Worm (Caenorhabditis elegans): ENCODE results near the gene R13D11.10.
"Not testable (repeated sequence)": the region's sequence is repeated elsewhere in the genome, so short reads cannot be mapped to it uniquely, and the experiment has no call there.

The R13D11.10 gene

ce11 chrV:849042-849441, 36.0 kb upstream of the R13D11.10 start:
- TF ChIP-seq sox-2 (GFP tag; IDR thresholded peaks at IDR 0.05) (no peak), pax-1 (tag; optimal IDR thresholded peaks at IDR 0.05) (no peak), pha-2 (tag; optimal IDR thresholded peaks at IDR 0.05) (no peak), lin-11 (tag; optimal IDR thresholded peaks at IDR 0.05) (no peak), ztf-16 (tag; optimal IDR thresholded peaks at IDR 0.05) (no peak), ceh-24 (tag; optimal IDR thresholded peaks at IDR 0.05) (no peak)

- TF ChIP-seq fkh-6 (tag; optimal IDR thresholded peaks at IDR 0.05) (no peak), ceh-2 (tag; optimal IDR thresholded peaks at IDR 0.05) (no peak), tbx-2 (tag; optimal IDR thresholded peaks at IDR 0.05) (no peak), pqm-1 (tag; optimal IDR thresholded peaks at IDR 0.05) (no peak), hlh-13 (GFP tag; optimal IDR thresholded peaks at IDR 0.05) (no peak), pros-1 (tag; optimal IDR thresholded peaks at IDR 0.05) (no peak), pat-9 (tag; optimal IDR thresholded peaks at IDR 0.05) (no peak), F13H6.1 (tag; optimal IDR thresholded peaks at IDR 0.05) (no peak), ceh-18 (tag; optimal IDR thresholded peaks at IDR 0.05) (no peak), gmeb-2 (tag; optimal IDR thresholded peaks at IDR 0.05) (no peak), mec-3 (tag; optimal IDR thresholded peaks at IDR 0.05; ENCODE audit: borderline replicate concordance) (no peak), nhr-11 (tag; optimal IDR thresholded peaks at IDR 0.05) (no peak), ceh-30 (tag; optimal IDR thresholded peaks at IDR 0.05) (no peak)
Measured at ce11 chrV:847521-847920, 34.5 kb upstream of the R13D11.10 start, which contains the start of gene srbc-13. srbc-13 (plus strand) TSS chrV:847821.

- TF ChIP-seq F13H6.1 (tag; optimal IDR thresholded peaks at IDR 0.05); dmd-4 (tag; optimal IDR thresholded peaks at IDR 0.05; ENCODE audit: borderline replicate concordance); unc-42 (tag; optimal IDR thresholded peaks at IDR 0.05): not testable (repeated sequence)
Measured at ce11 chrV:843118-843517, 30.1 kb upstream of the R13D11.10 start, which contains the start of gene K09C6.8. K09C6.8 (minus strand) TSS chrV:843218.

- TF ChIP-seq madf-2 (tag; optimal IDR thresholded peaks at IDR 0.05): no peak
- no peak for TF ChIP-seq lin-11 (tag; optimal IDR thresholded peaks at IDR 0.05)
- no peak for TF ChIP-seq elt-4 (tag; optimal IDR thresholded peaks at IDR 0.05)
- no peak for TF ChIP-seq mec-3 (tag; optimal IDR thresholded peaks at IDR 0.05; ENCODE audit: borderline replicate concordance)
- no peak for TF ChIP-seq ceh-2 (tag; optimal IDR thresholded peaks at IDR 0.05)
- no peak for TF ChIP-seq ceh-31 (tag; optimal IDR thresholded peaks at IDR 0.05)
- TF ChIP-seq che-1 (tag; optimal IDR thresholded peaks at IDR 0.05): no peak
Measured at ce11 chrV:842611-843010, 29.6 kb upstream of the R13D11.10 start.

- not testable (repeated sequence) for TF ChIP-seq nfya-1, eyg-1, unc-86 (tag; optimal IDR thresholded peaks at IDR 0.05)
Measured at ce11 chrV:838984-839471, 26.0 kb upstream of the R13D11.10 start, which contains the start of the genes K09C6.7 and K09C6.10. K09C6.7 (minus strand) TSS chrV:839084. K09C6.10 (plus strand) TSS chrV:839421.

- TF ChIP-seq odd-2 (tag; optimal IDR thresholded peaks at IDR 0.05): no peak
- TF ChIP-seq hlh-15 (tag; optimal IDR thresholded peaks at IDR 0.05): no peak
- no peak for TF ChIP-seq pha-4 (tag; optimal IDR thresholded peaks at IDR 0.05)
- TF ChIP-seq ceh-45 (GFP tag; IDR thresholded peaks at IDR 0.05): no peak
- no peak for TF ChIP-seq unc-3 (GFP tag; conservative IDR thresholded peaks at IDR 0.05)
- TF ChIP-seq unc-3 (tag; optimal IDR thresholded peaks at IDR 0.05): no peak
- no peak for TF ChIP-seq madf-2 (tag; optimal IDR thresholded peaks at IDR 0.05)
- no peak for TF ChIP-seq ceh-22 (tag; optimal IDR thresholded peaks at IDR 0.05)
- TF ChIP-seq gmeb-2 (tag; optimal IDR thresholded peaks at IDR 0.05): no peak
- no peak for TF ChIP-seq F13H6.1 (tag; optimal IDR thresholded peaks at IDR 0.05)
- TF ChIP-seq fax-1 (tag; optimal IDR thresholded peaks at IDR 0.05): no peak
- no peak for TF ChIP-seq ceh-31 (tag; optimal IDR thresholded peaks at IDR 0.05)
- TF ChIP-seq ceh-9 (tag; optimal IDR thresholded peaks at IDR 0.05): no peak
- no peak for TF ChIP-seq dve-1 (tag; optimal IDR thresholded peaks at IDR 0.05)
- no peak for TF ChIP-seq pha-2 (tag; optimal IDR thresholded peaks at IDR 0.05)
- no peak for TF ChIP-seq ztf-16 (tag; optimal IDR thresholded peaks at IDR 0.05)
- TF ChIP-seq C38D4.7 (GFP tag; optimal IDR thresholded peaks at IDR 0.05): no peak
- TF ChIP-seq fkh-6 (tag; optimal IDR thresholded peaks at IDR 0.05): no peak
- no peak for TF ChIP-seq fkh-10 (GFP tag; optimal IDR thresholded peaks at IDR 0.05)
- no peak for TF ChIP-seq ama-1 (optimal IDR thresholded peaks at IDR 0.05)
- no peak for TF ChIP-seq ref-2 (tag; optimal IDR thresholded peaks at IDR 0.05)
Measured at ce11 chrV:833368-833767, 20.4 kb upstream of the R13D11.10 start, which contains the start of gene F41H8.1. F41H8.1 (plus strand) TSS chrV:833668.

Data from whole organism, late embryonic.